Worm (Caenorhabditis elegans): ENCODE results near the gene fbxc-55.

DNA sequence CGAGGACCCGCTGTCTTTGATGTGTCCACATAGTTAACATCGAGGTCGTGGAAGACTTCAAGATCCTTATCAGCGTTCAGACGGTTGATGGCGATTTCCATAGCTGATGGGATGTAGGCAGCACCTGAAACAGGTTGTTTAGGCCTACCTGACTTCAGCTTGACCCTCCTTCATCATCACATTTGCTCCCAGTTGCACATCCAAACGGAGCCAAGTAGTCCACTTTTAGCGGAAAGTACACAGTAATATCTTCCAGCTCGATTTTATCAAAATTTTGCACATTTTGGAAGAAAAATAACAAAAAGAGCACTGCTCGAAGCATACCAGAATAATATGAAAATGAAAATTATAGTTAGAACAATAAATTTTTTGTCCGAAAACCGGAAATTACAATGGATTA, 27.0 kb upstream of the fbxc-55 start, which contains the start of gene gcy-15:
- TF ChIP-seq him-1 (tag; optimal IDR thresholded peaks at IDR 0.05) (no peak), dao-5 (tag; optimal IDR thresholded peaks at IDR 0.05) (no peak), W03F9.2 (tag; optimal IDR thresholded peaks at IDR 0.05) (no peak)
